Worm (Caenorhabditis elegans) whole organism, L2 larva: ENCODE measurements around the gene nac-3.

Experiments used
- Y55F3AM.14 ChIP-seq: fragments of 200-800 bp; sonication (Bioruptor generic); optimal IDR thresholded peaks from 2 replicates; lab custom pipeline; 2018; ENCODE audit warnings: mild to moderate bottlenecking, missing genetic modification characterization, missing compliant biosample characterization
- ZK546.5 ChIP-seq: sonication (generic microtip); optimal IDR thresholded peaks from 2 replicates; lab custom pipeline; 2017; ENCODE audit warnings: missing biosample characterization, missing genetic modification characterization
- alr-1 ChIP-seq: fragments of 150-350 bp; optimal IDR thresholded peaks from 2 replicates; lab custom pipeline; 2014; ENCODE audit warnings: missing biosample characterization, missing genetic modification characterization
- blmp-1 ChIP-seq: sonication (generic microtip); optimal IDR thresholded peaks from 2 replicates; lab custom pipeline; 2017; ENCODE audit warnings: missing genetic modification characterization, mild to moderate bottlenecking, missing compliant biosample characterization, antibody characterized with exemption, moderate library complexity; ENCODE audit not compliant: insufficient read depth
- dmd-4 ChIP-seq: sonication (generic microtip); optimal IDR thresholded peaks from 2 replicates; lab custom pipeline; 2017; ENCODE audit warnings: missing biosample characterization, missing genetic modification characterization
- egl-27 ChIP-seq: sonication (generic microtip); optimal IDR thresholded peaks from 3 replicates; lab custom pipeline; 2017; ENCODE audit warnings: missing biosample characterization, missing genetic modification reagents, missing genetic modification characterization
- elt-1 ChIP-seq: fragments of 150-350 bp; optimal IDR thresholded peaks from 2 replicates; lab custom pipeline; 2014; ENCODE audit warnings: missing biosample characterization, missing genetic modification characterization
- nhr-21 ChIP-seq: fragments of 150-350 bp; optimal IDR thresholded peaks from 2 replicates; lab custom pipeline; 2014; ENCODE audit warnings: missing biosample characterization, missing genetic modification characterization
- nhr-237 ChIP-seq: fragments of 150-350 bp; optimal IDR thresholded peaks from 2 replicates; lab custom pipeline; 2014; ENCODE audit warnings: missing biosample characterization, missing genetic modification characterization
- nhr-77 ChIP-seq: fragments of 150-350 bp; optimal IDR thresholded peaks from 2 replicates; lab custom pipeline; 2014; ENCODE audit warnings: missing biosample characterization, missing genetic modification characterization
- sma-3 ChIP-seq: sonication (generic microtip); optimal IDR thresholded peaks from 2 replicates; lab custom pipeline; 2016; ENCODE audit warnings: missing genetic modification reagents, missing genetic modification characterization, missing compliant biosample characterization
- snpc-4 ChIP-seq: fragments of 150-350 bp; optimal IDR thresholded peaks from 2 replicates; lab custom pipeline; 2014; ENCODE audit warnings: missing biosample characterization, missing genetic modification characterization
- ztf-4 ChIP-seq: fragments of 150-350 bp; optimal IDR thresholded peaks from 2 replicates; lab custom pipeline; 2014; ENCODE audit warnings: missing biosample characterization, missing genetic modification characterization

DNA sequence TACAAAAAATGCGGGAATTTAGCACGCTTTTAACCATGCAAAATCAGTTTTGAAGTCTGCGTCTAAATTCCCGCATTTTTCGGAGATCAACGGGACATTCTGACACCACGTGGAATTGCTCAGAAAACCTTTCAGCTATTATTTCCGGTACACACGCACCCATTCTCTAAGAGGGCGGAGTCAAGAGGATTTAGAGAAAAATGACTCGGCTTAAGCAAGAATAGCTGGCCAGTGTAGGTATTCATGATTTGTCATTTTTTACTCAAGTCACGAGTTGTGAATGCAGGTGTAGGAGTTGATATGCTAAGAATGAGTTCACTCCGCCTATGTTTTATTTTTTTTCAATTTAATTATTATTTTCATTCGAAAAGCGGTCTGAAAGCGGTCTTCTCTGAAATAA, 1.9 kb upstream of the nac-3 start:
- no peak for TF ChIP-seq nhr-21
- TF ChIP-seq blmp-1 (tag; lab: Kevin White, UChicago): no peak
- TF ChIP-seq ztf-4: no peak
- no peak for TF ChIP-seq egl-27 (tag; lab: Kevin White, UChicago)
- TF ChIP-seq dmd-4 (tag; lab: Kevin White, UChicago): no peak
- TF ChIP-seq nhr-237: no peak
- TF ChIP-seq Y55F3AM.14 (GFP tag; lab: Kevin White, UChicago): no peak
- no peak for TF ChIP-seq alr-1 (tag; lab: Kevin White, UChicago)
- no peak for TF ChIP-seq elt-1 (tag; lab: Kevin White, UChicago)
- TF ChIP-seq nhr-77 (tag; lab: Kevin White, UChicago): no peak
- no peak for TF ChIP-seq ZK546.5
- TF ChIP-seq sma-3 (GFP tag; lab: Kevin White, UChicago): no peak
- no peak for TF ChIP-seq snpc-4 (tag; lab: Kevin White, UChicago)
